Worm (Caenorhabditis elegans) whole organism, late embryonic: ENCODE results near the gene Y25C1A.6.

Source experiments
- ceh-30 ChIP-seq: fragments of 150-350 bp; optimal IDR thresholded peaks from 2 replicates; lab custom pipeline; 2014; ENCODE audit warnings: missing biosample characterization, missing genetic modification characterization
- eyg-1 ChIP-seq: sonication (generic microtip); optimal IDR thresholded peaks from 2 replicates; lab custom pipeline; 2016; ENCODE audit warnings: missing genotype, missing genetic modification characterization, missing compliant biosample characterization
- fkh-10 ChIP-seq: fragments of 150-350 bp; optimal IDR thresholded peaks from 2 replicates; lab custom pipeline; 2014; ENCODE audit warnings: missing biosample characterization, missing genetic modification reagents, missing genetic modification characterization
- fkh-6 ChIP-seq: sonication (generic microtip); optimal IDR thresholded peaks from 2 replicates; lab custom pipeline; 2016; ENCODE audit warnings: missing genetic modification characterization, missing compliant biosample characterization
- hlh-13 ChIP-seq: fragments of 200-800 bp; sonication (Bioruptor generic); optimal IDR thresholded peaks from 2 replicates; lab custom pipeline; 2018; ENCODE audit warnings: mild to moderate bottlenecking, missing genetic modification characterization, missing compliant biosample characterization
- nhr-11 ChIP-seq: fragments of 150-350 bp; optimal IDR thresholded peaks from 2 replicates; lab custom pipeline; 2014; ENCODE audit warnings: missing biosample characterization, missing genetic modification characterization
- odd-2 ChIP-seq: sonication (generic microtip); optimal IDR thresholded peaks from 2 replicates; lab custom pipeline; 2017; ENCODE audit warnings: antibody characterized with exemption, mild to moderate bottlenecking, missing genetic modification characterization, missing compliant biosample characterization
- pha-4 ChIP-seq: fragments of 150-350 bp; optimal IDR thresholded peaks from 2 replicates; lab custom pipeline; 2018; ENCODE audit warnings: missing biosample characterization, missing genetic modification reagents, missing genetic modification characterization
- pqm-1 ChIP-seq: sonication (generic microtip); optimal IDR thresholded peaks from 2 replicates; lab custom pipeline; 2016; ENCODE audit warnings: missing genetic modification characterization, missing compliant biosample characterization
- pros-1 ChIP-seq: fragments of 150-350 bp; optimal IDR thresholded peaks from 2 replicates; lab custom pipeline; 2014; ENCODE audit warnings: missing biosample characterization, missing genetic modification reagents, missing genetic modification characterization
- rnt-1 ChIP-seq: sonication (generic microtip); optimal IDR thresholded peaks from 2 replicates; lab custom pipeline; 2016; ENCODE audit warnings: missing genetic modification characterization, missing compliant biosample characterization
- tbx-2 ChIP-seq: sonication (generic microtip); optimal IDR thresholded peaks from 2 replicates; lab custom pipeline; 2016; ENCODE audit warnings: missing genetic modification characterization, missing compliant biosample characterization
- unc-42 ChIP-seq: sonication (generic microtip); optimal IDR thresholded peaks from 2 replicates; lab custom pipeline; 2016; ENCODE audit warnings: missing genotype, missing genetic modification characterization, missing compliant biosample characterization

DNA sequence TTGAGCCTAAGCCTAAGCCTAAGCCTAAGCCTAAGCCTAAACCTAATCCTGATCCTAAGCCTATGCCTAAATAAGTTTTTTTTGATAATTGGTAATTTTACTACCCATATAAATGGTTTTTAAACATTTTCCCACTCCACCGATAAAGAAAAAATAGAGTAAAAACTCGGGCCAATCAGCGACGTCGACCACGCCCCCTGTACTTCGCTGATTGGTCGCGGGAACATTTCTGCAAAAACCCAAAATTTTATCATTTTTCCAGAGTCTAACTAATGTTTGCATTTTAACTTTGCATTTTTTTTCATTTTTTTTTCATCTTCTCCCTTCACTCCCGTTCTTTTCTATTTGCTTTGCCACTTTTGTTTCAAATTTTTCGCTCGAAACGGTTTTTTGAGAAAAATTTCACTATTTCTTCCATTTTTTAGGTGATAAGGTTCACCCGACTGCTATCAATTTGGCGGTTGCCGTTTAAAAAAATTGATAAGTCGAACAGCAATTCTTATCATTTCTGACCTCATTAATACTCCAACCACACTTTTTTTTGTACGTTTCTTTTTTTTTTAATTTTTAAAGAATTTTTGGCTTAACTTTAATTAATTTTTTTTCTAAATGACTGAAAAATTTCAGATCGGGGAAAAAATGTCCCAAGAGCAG is 46.6 kb upstream of the Y25C1A.6 start, which contains the start of gene C41H7.2:
- no peak for TF ChIP-seq pqm-1 (tag; lab: Kevin White, UChicago)
- no peak for TF ChIP-seq pha-4
- TF ChIP-seq fkh-10, result no peak
- TF ChIP-seq odd-2 (tag; lab: Kevin White, UChicago), result no peak
- TF ChIP-seq unc-42 (tag; lab: Kevin White, UChicago), result no peak
- no peak for TF ChIP-seq hlh-13 (GFP tag; lab: Kevin White, UChicago)
- no peak for TF ChIP-seq nhr-11
- no peak for TF ChIP-seq fkh-6 (tag; lab: Kevin White, UChicago)
- TF ChIP-seq rnt-1 (tag; lab: Kevin White, UChicago), result no peak
- TF ChIP-seq eyg-1, result no peak
- no peak for TF ChIP-seq tbx-2 (tag; lab: Kevin White, UChicago)
- TF ChIP-seq ceh-30, result no peak
- TF ChIP-seq pros-1 (tag; lab: Kevin White, UChicago), result no peak
